Fruit fly (Drosophila melanogaster): ENCODE results near the gene Hmgcr.

Gene Hmgcr

DNA sequence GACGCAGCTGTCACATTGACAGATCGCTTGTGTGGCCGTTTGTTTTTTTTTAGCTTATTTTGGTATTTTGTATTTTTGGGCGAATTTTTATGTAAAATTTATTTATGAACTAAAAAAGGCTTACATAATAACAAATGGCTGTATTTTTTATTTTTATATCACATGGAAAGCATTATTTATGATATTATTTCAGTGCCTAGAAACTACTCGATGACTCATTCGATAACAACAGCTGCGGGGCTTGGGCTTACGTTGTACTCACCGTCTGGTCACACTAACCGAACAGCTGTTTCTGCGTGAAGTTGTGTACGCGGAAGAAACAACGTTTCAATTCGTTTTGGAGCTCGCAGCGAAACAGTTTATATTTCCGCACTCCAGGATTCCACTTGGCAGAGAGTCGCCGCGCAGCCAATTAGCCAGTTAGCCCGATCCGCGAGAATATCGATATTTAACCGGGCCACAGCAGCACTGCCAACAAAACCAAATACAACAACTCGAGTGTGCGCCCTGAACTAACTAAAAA, at the start of gene Hmgcr, which contains the start of gene Rpn9 (continued):
- TF ChIP-seq CG16813 (GFP tag; IDR thresholded peaks at IDR 0.05; ENCODE audit: partially characterized antibody): no peak
- no peak for TF ChIP-seq pros (GFP tag; optimal IDR thresholded peaks at IDR 0.05)
- TF ChIP-seq CG33557 (GFP tag; optimal IDR thresholded peaks at IDR 0.05): peak; percentile 24
- no peak for TF ChIP-seq tin (GFP tag; optimal IDR thresholded peaks at IDR 0.05)
- no peak for TF ChIP-seq ab (GFP tag; optimal IDR thresholded peaks at IDR 0.05)
- peak; percentile 41; the same call in 1 of the 3 replicates for TF ChIP-seq CG17361 (GFP tag; IDR thresholded peaks at IDR 0.05)
- TF ChIP-seq Awh (GFP tag; IDR thresholded peaks at IDR 0.05): peak; percentile 34; the same call in 1 of the 2 replicates
- peak; percentile 72 for TF ChIP-seq HLHmδ (GFP tag; optimal IDR thresholded peaks at IDR 0.05)
- TF ChIP-seq CG15696 (tag; optimal IDR thresholded peaks at IDR 0.05): no peak
- TF ChIP-seq Eip74EF (GFP tag; optimal IDR thresholded peaks at IDR 0.05): peak in 1 of 2 experiments; percentile 71
- no peak for TF ChIP-seq CG17359 (tag; optimal IDR thresholded peaks at IDR 0.05)
- TF ChIP-seq CG7839 (tag; optimal IDR thresholded peaks at IDR 0.05): peak; percentile 13
- TF ChIP-seq CG3065 (GFP tag; optimal IDR thresholded peaks at IDR 0.05): no peak
- TF ChIP-seq Doc2 (GFP tag; IDR thresholded peaks at IDR 0.05): no peak
- TF ChIP-seq pan (optimal IDR thresholded peaks at IDR 0.05): no peak
- TF ChIP-seq pan (GFP tag; optimal IDR thresholded peaks at IDR 0.05 in 1 of 2, IDR thresholded peaks at IDR 0.05 in 1 of 2): no peak
- TF ChIP-seq CG1602 (GFP tag; optimal IDR thresholded peaks at IDR 0.05): no peak
- TF ChIP-seq schlank (tag; optimal IDR thresholded peaks at IDR 0.05): no peak
- TF ChIP-seq Dll (GFP tag; IDR thresholded peaks at IDR 0.05; ENCODE audit: partially characterized antibody): 0 out of 4 replicates have a peak, but pooled peaks have one; percentile 40
- TF ChIP-seq hbn (GFP tag; IDR thresholded peaks at IDR 0.05; ENCODE audit: partially characterized antibody): no peak
- no peak for TF ChIP-seq Lpt (GFP tag; optimal IDR thresholded peaks at IDR 0.05)
- TF ChIP-seq peb (GFP tag; IDR thresholded peaks at IDR 0.05): no peak
- no peak for TF ChIP-seq crc (GFP tag; optimal IDR thresholded peaks at IDR 0.05)
- peak; percentile 38 for TF ChIP-seq CrebB (tag; optimal IDR thresholded peaks at IDR 0.05)
- peak; percentile 88 for TF ChIP-seq sens (GFP tag)
- no peak for TF ChIP-seq CG12071 (GFP tag; optimal IDR thresholded peaks at IDR 0.05)
- TF ChIP-seq CG14710 (tag; optimal IDR thresholded peaks at IDR 0.05): peak; percentile 77
- TF ChIP-seq abd-A (tag; optimal IDR thresholded peaks at IDR 0.05): no peak
- TF ChIP-seq Dref (GFP tag; IDR thresholded peaks at IDR 0.05): no peak; the same call in 1 of the 2 replicates
- peak; percentile 47 for TF ChIP-seq PHDP (tag; optimal IDR thresholded peaks at IDR 0.05)
- peak; percentile 15 for TF ChIP-seq CG33213 (GFP tag; optimal IDR thresholded peaks at IDR 0.05)
- TF ChIP-seq E2f1 (GFP tag; IDR thresholded peaks at IDR 0.05): no peak
- TF ChIP-seq caup (GFP tag; optimal IDR thresholded peaks at IDR 0.05; ENCODE audit: severe bottlenecking): no peak
- peak; percentile 18 for TF ChIP-seq CG13296 (GFP tag; optimal IDR thresholded peaks at IDR 0.05)
- TF ChIP-seq CG4282 (GFP tag; optimal IDR thresholded peaks at IDR 0.05): no peak
- peak; percentile 67; the same call in 1 of the 3 replicates for TF ChIP-seq CG34422 (GFP tag; IDR thresholded peaks at IDR 0.05)
- peak; percentile 21 for TF ChIP-seq CG34376 (GFP tag; optimal IDR thresholded peaks at IDR 0.05)
- TF ChIP-seq Drgx (GFP tag; IDR thresholded peaks at IDR 0.05): no peak
- no peak for TF ChIP-seq CG11085 (GFP tag; IDR thresholded peaks at IDR 0.05)
- peak; percentile 67; the same call in 1 of the 2 replicates for TF ChIP-seq bbx (GFP tag; IDR thresholded peaks at IDR 0.05; ENCODE audit: partially characterized antibody)
- 0 out of 3 replicates have a peak, but pooled peaks have one; percentile 17 for TF ChIP-seq row (GFP tag; IDR thresholded peaks at IDR 0.05)
- TF ChIP-seq BtbVII (GFP tag; optimal IDR thresholded peaks at IDR 0.05): peak; percentile 37
- TF ChIP-seq CG13775 (GFP tag; optimal IDR thresholded peaks at IDR 0.05): no peak
- peak in 1 of 2 experiments; percentile 99 for TF ChIP-seq Pdp1 (GFP tag; optimal IDR thresholded peaks at IDR 0.05)
- peak; percentile 12 for TF ChIP-seq Xbp1 (GFP tag; optimal IDR thresholded peaks at IDR 0.05)
- TF ChIP-seq kah (GFP tag; optimal IDR thresholded peaks at IDR 0.05): no peak
- no peak for TF ChIP-seq CG2199 (GFP tag; IDR thresholded peaks at IDR 0.05)
- peak; percentile 24 for TF ChIP-seq CG18262 (tag; optimal IDR thresholded peaks at IDR 0.05)
- peak; percentile 92 for TF ChIP-seq Ets97D (GFP tag; optimal IDR thresholded peaks at IDR 0.05)
- TF ChIP-seq CG3281 (GFP tag; optimal IDR thresholded peaks at IDR 0.05): peak; percentile 2
